Fruit fly (Drosophila melanogaster): ENCODE measurements around the gene CG31917.

CG31917 gene

dm6 chr2L:5044892-5045619 lies 34.4 kb upstream of the CG31917 start (continued):
- peak; percentile 24 for TF ChIP-seq Asciz (GFP tag; optimal IDR thresholded peaks at IDR 0.05)
- peak; percentile 57 for TF ChIP-seq lilli (GFP tag; optimal IDR thresholded peaks at IDR 0.05)
- no peak for TF ChIP-seq btn (GFP tag; optimal IDR thresholded peaks at IDR 0.05)
- TF ChIP-seq row (GFP tag; IDR thresholded peaks at IDR 0.05) = peak; percentile 71
- TF ChIP-seq knrl (GFP tag; IDR thresholded peaks at IDR 0.05; ENCODE audit: partially characterized antibody) = no peak; the same call in 2 of the 3 replicates
- peak; percentile 52 for TF ChIP-seq ems (GFP tag; optimal IDR thresholded peaks at IDR 0.05)
- peak; percentile 54; the same call in 1 of the 2 replicates for TF ChIP-seq lmd (GFP tag; IDR thresholded peaks at IDR 0.05)
- peak; percentile 57 for TF ChIP-seq grau (tag; optimal IDR thresholded peaks at IDR 0.05)
- TF ChIP-seq CG6272 (GFP tag; IDR thresholded peaks at IDR 0.05) = peak; percentile 69
- no peak for TF ChIP-seq ap (GFP tag; IDR thresholded peaks at IDR 0.05)
- no peak for TF ChIP-seq TFAM (GFP tag; optimal IDR thresholded peaks at IDR 0.05)
- TF ChIP-seq stc (GFP tag; IDR thresholded peaks at IDR 0.05) = peak; percentile 41; the same call in 1 of the 2 replicates

dm6 chr2L:5044361-5044891 lies 33.8 kb upstream of the CG31917 start, which contains the start of gene CG31650:
TSS of gene CG31650 (minus strand) at chr2L:5044712.
- no peak for TF ChIP-seq CG10654 (GFP tag; optimal IDR thresholded peaks at IDR 0.05)
- peak; percentile 42; the same call in 2 of the 3 replicates for TF ChIP-seq CG6175 (GFP tag; IDR thresholded peaks at IDR 0.05)
- no peak for TF ChIP-seq CG3995 (GFP tag; optimal IDR thresholded peaks at IDR 0.05)
- TF ChIP-seq Trl (optimal IDR thresholded peaks at IDR 0.05) = no peak
- TF ChIP-seq Trl (GFP tag; optimal IDR thresholded peaks at IDR 0.05) = no peak
- peak; percentile 27; the same call in 1 of the 2 replicates for TF ChIP-seq CG32772 (GFP tag; IDR thresholded peaks at IDR 0.05)
- no peak for TF ChIP-seq fu2 (GFP tag; optimal IDR thresholded peaks at IDR 0.05)
- no peak for TF ChIP-seq CG2129 (GFP tag; IDR thresholded peaks at IDR 0.05; ENCODE audit: partially characterized antibody)
- peak; percentile 32 for TF ChIP-seq Ets65A (GFP tag)
- TF ChIP-seq lab (GFP tag; optimal IDR thresholded peaks at IDR 0.05) = peak; percentile 16
- TF ChIP-seq CG32767 (GFP tag; IDR thresholded peaks at IDR 0.05) = no peak
- TF ChIP-seq Hr78 (GFP tag; optimal IDR thresholded peaks at IDR 0.05) = peak in 1 of 2 experiments; percentile 90
- no peak for TF ChIP-seq hb (GFP tag; IDR thresholded peaks at IDR 0.05; ENCODE audit: partially characterized antibody)
- peak; percentile 65 for TF ChIP-seq kni (GFP tag; optimal IDR thresholded peaks at IDR 0.05)
- peak; percentile 53 for TF ChIP-seq chm (GFP tag; IDR thresholded peaks at IDR 0.05)
- TF ChIP-seq CG15696 (tag; optimal IDR thresholded peaks at IDR 0.05) = no peak
- TF ChIP-seq sd (tag; optimal IDR thresholded peaks at IDR 0.05) = peak; percentile 30
- no peak for TF ChIP-seq Poxn (GFP tag; IDR thresholded peaks at IDR 0.05)
- TF ChIP-seq Dll (GFP tag; IDR thresholded peaks at IDR 0.05; ENCODE audit: partially characterized antibody) = no peak
- TF ChIP-seq Dip3 (GFP tag; optimal IDR thresholded peaks at IDR 0.05) = no peak
- peak; percentile 42 for TF ChIP-seq Blimp-1 (GFP tag; optimal IDR thresholded peaks at IDR 0.05)
- no peak for TF ChIP-seq fd64A (GFP tag; optimal IDR thresholded peaks at IDR 0.05)
- no peak for TF ChIP-seq CG17912 (GFP tag; optimal IDR thresholded peaks at IDR 0.05)
- TF ChIP-seq pan (optimal IDR thresholded peaks at IDR 0.05) = no peak
- TF ChIP-seq pan (GFP tag; optimal IDR thresholded peaks at IDR 0.05 in 1 of 2, IDR thresholded peaks at IDR 0.05 in 1 of 2) = no peak
- TF ChIP-seq tna (GFP tag; IDR thresholded peaks at IDR 0.05; ENCODE audit: partially characterized antibody) = no peak
- no peak for TF ChIP-seq Sry-δ (GFP tag; optimal IDR thresholded peaks at IDR 0.05)
- TF ChIP-seq Deaf1 (tag; optimal IDR thresholded peaks at IDR 0.05) = no peak
- TF ChIP-seq ken (GFP tag; IDR thresholded peaks at IDR 0.05) = peak; percentile 12; the same call in 1 of the 3 replicates
- TF ChIP-seq Dfd (GFP tag; optimal IDR thresholded peaks at IDR 0.05) = no peak
- TF ChIP-seq sens (GFP tag) = peak; percentile 17
- TF ChIP-seq C15 (GFP tag; IDR thresholded peaks at IDR 0.05) = no peak
- TF ChIP-seq CG7357 (GFP tag; IDR thresholded peaks at IDR 0.05) = no peak
- no peak for TF ChIP-seq CG2116 (GFP tag; optimal IDR thresholded peaks at IDR 0.05)
- TF ChIP-seq amos (GFP tag; IDR thresholded peaks at IDR 0.05; ENCODE audit: partially characterized antibody) = no peak
- TF ChIP-seq CG15011 (GFP tag; optimal IDR thresholded peaks at IDR 0.05) = no peak
- peak; percentile 35 for TF ChIP-seq Med (GFP tag)

Measured in whole organism, embryonic.